Worm (Caenorhabditis elegans): ENCODE data around the gene hpo-8.

Gene hpo-8

ce11 chrV:6876763-6877515 is 37.9 kb downstream of the hpo-8 start:
- peak; percentile 19 for TF ChIP-seq mep-1 (tag; optimal IDR thresholded peaks at IDR 0.05)
- no peak for TF ChIP-seq pha-4 (GFP tag; IDR thresholded peaks at IDR 0.05)
- peak; percentile 58 for TF ChIP-seq pha-4 (tag; optimal IDR thresholded peaks at IDR 0.05)
- TF ChIP-seq dmd-9 (GFP tag; IDR thresholded peaks at IDR 0.05), result 0 out of 2 replicates have a peak, but pooled peaks have one; percentile 40
- peak in 1 of 2 experiments; percentile 8 for TF ChIP-seq lsy-2 (tag; optimal IDR thresholded peaks at IDR 0.05)
- TF ChIP-seq unc-62 (GFP tag; optimal IDR thresholded peaks at IDR 0.05 in 1 of 2), result peak in 1 of 2 experiments; percentile 95
- TF ChIP-seq unc-62 (tag; optimal IDR thresholded peaks at IDR 0.05), result no peak
- no peak for TF ChIP-seq nhr-10 (tag; optimal IDR thresholded peaks at IDR 0.05)
- TF ChIP-seq hmg-1.1 (GFP tag; IDR thresholded peaks at IDR 0.05), result peak; percentile 28; the same call in 1 of the 2 replicates
- TF ChIP-seq mxl-3 (GFP tag; optimal IDR thresholded peaks at IDR 0.05), result peak; percentile 0
- no peak for TF ChIP-seq unc-39 (tag; optimal IDR thresholded peaks at IDR 0.05)
- no peak for TF ChIP-seq daf-8 (GFP tag; IDR thresholded peaks at IDR 0.05)
- no peak for TF ChIP-seq ceh-32 (tag; optimal IDR thresholded peaks at IDR 0.05; ENCODE audit: poor library complexity)
- no peak for TF ChIP-seq vab-7 (GFP tag; IDR thresholded peaks at IDR 0.05)
- TF ChIP-seq ctbp-1 (GFP tag; IDR thresholded peaks at IDR 0.05), result no peak
- TF ChIP-seq fkh-10 (GFP tag; optimal IDR thresholded peaks at IDR 0.05), result no peak
- no peak for TF ChIP-seq Y48G9A.11 (GFP tag; IDR thresholded peaks at IDR 0.05)
- TF ChIP-seq madf-9 (GFP tag; conservative IDR thresholded peaks at IDR 0.05), result no peak

DNA sequence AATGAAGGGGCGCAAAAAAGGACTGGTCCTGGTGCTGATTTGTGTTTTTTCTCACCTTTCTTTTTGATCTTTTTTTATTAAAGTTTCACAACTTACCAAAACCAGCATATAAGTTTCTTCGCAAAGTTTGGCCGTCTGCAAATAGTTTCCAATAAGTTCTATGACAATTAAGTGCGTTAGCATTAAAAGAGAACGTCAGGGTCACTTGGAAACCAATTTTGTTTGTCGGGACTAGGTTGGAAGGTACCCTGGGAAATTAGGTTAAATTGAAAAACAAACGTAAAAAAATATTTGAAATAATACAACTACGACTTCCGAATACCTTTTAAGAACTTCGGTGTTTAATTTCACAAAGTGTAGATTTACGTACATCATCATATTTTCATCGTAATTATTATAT is 39.5 kb downstream of the hpo-8 start:
- no peak for TF ChIP-seq dve-1 (tag; optimal IDR thresholded peaks at IDR 0.05; ENCODE audit: insufficient read depth)
- no peak for TF ChIP-seq daf-12 (tag; optimal IDR thresholded peaks at IDR 0.05)
- TF ChIP-seq ceh-44 (GFP tag; IDR thresholded peaks at IDR 0.05), result no peak
- no peak for TF ChIP-seq nhr-25 (tag; optimal IDR thresholded peaks at IDR 0.05; ENCODE audit: borderline replicate concordance, insufficient read depth)
- no peak for TF ChIP-seq mdl-1 (tag; optimal IDR thresholded peaks at IDR 0.05)
- no peak for TF ChIP-seq pha-4 (GFP tag; IDR thresholded peaks at IDR 0.05)
- TF ChIP-seq pha-4 (tag; optimal IDR thresholded peaks at IDR 0.05), result no peak
- peak; percentile 67 for TF ChIP-seq aha-1 (tag)
- TF ChIP-seq unc-62 (GFP tag; optimal IDR thresholded peaks at IDR 0.05 in 1 of 2), result peak in 1 of 2 experiments; percentile 98
- TF ChIP-seq unc-62 (tag; optimal IDR thresholded peaks at IDR 0.05), result no peak
- no peak for TF ChIP-seq php-3 (GFP tag; IDR thresholded peaks at IDR 0.05)
- no peak for TF ChIP-seq daf-19 (GFP tag; conservative IDR thresholded peaks at IDR 0.05)
- no peak for TF ChIP-seq mep-1 (tag; optimal IDR thresholded peaks at IDR 0.05)

DNA sequence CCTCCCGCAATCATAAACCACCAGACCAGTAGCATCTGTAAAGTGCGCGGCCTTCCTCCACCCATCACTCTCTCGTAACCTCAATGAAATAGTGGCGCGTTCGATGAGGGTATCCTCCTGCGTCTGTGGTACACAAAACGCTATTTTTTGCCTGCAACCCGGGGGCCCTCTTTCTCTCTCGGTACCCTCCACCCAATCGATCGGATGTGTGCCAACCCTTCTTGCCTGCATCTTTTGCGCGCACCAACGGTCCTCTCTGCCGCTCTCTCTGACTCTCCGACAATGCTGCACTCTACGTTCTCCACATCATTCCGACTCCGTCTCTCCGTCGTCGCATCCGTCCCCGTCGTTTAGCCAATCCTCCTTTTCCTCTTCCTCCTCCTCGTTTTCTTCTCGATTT is 40.4 kb downstream of the hpo-8 start:
- TF ChIP-seq saeg-2 (GFP tag; IDR thresholded peaks at IDR 0.05) (no peak), nhr-25 (tag; optimal IDR thresholded peaks at IDR 0.05; ENCODE audit: borderline replicate concordance, insufficient read depth) (peak; percentile 78), ceh-28 (tag; optimal IDR thresholded peaks at IDR 0.05) (peak; percentile 84), arid-1 (GFP tag; conservative IDR thresholded peaks at IDR 0.05) (no peak), dpl-1 (GFP tag; optimal IDR thresholded peaks at IDR 0.05) (no peak), daf-16 (GFP tag; optimal IDR thresholded peaks at IDR 0.05) (peak in 1 of 2 experiments; percentile 62), daf-16 (tag; optimal IDR thresholded peaks at IDR 0.05) (no peak), lir-3 (tag; optimal IDR thresholded peaks at IDR 0.05) (no peak), nhr-42 (GFP tag; IDR thresholded peaks at IDR 0.05) (no peak), zag-1 (tag; optimal IDR thresholded peaks at IDR 0.05) (peak; percentile 8), unc-62 (GFP tag; optimal IDR thresholded peaks at IDR 0.05 in 1 of 2) (peak in 1 of 2 experiments; percentile 100), unc-62 (tag; optimal IDR thresholded peaks at IDR 0.05) (no peak), rbr-2 (tag; optimal IDR thresholded peaks at IDR 0.05) (peak; percentile 89), ceh-32 (tag; optimal IDR thresholded peaks at IDR 0.05; ENCODE audit: poor library complexity) (no peak), aha-1 (tag) (peak; percentile 98), hlh-30 (tag; optimal IDR thresholded peaks at IDR 0.05; ENCODE audit: insufficient read depth) (peak; percentile 52), dve-1 (tag; optimal IDR thresholded peaks at IDR 0.05; ENCODE audit: insufficient read depth) (peak; percentile 4), egl-43 (GFP tag; IDR thresholded peaks at IDR 0.05) (peak; percentile 89), ceh-82 (tag; optimal IDR thresholded peaks at IDR 0.05) (no peak), spr-1 (tag; optimal IDR thresholded peaks at IDR 0.05) (peak; percentile 60), ctbp-1 (GFP tag; IDR thresholded peaks at IDR 0.05) (peak; percentile 82), hlh-11 (tag; optimal IDR thresholded peaks at IDR 0.05) (peak; percentile 79), nhr-48 (tag; optimal IDR thresholded peaks at IDR 0.05) (peak; percentile 30), cey-2 (tag; optimal IDR thresholded peaks at IDR 0.05; ENCODE audit: borderline replicate concordance, insufficient read depth) (no peak), F37D6.2 (tag; optimal IDR thresholded peaks at IDR 0.05) (peak; percentile 69), ceh-20 (GFP tag; IDR thresholded peaks at IDR 0.05) (0 out of 2 replicates have a peak, but pooled peaks have one; percentile 39)

Data from whole organism, L4 larva.